Fruit fly (Drosophila melanogaster) Kc167 (cell line): ENCODE measurements around the gene CG9117.

Experiments
- Myc ChIP-seq: fragments of >200 bp; optimal IDR thresholded peaks from 2 replicates; lab custom pipeline; 2017; ENCODE audit warnings: missing external identifiers
- Sin3A ChIP-seq: fragments of >200 bp; optimal IDR thresholded peaks from 2 replicates; lab custom pipeline; 2018; ENCODE audit warnings: missing external identifiers
- h ChIP-seq: fragments of >200 bp; optimal IDR thresholded peaks from 3 replicates; lab custom pipeline; 2018; ENCODE audit warnings: missing external identifiers
- insv ChIP-seq: fragments of >200 bp; optimal IDR thresholded peaks from 3 replicates; lab custom pipeline; 2018; ENCODE audit warnings: missing external identifiers
- psq ChIP-seq: fragments of >200 bp; optimal IDR thresholded peaks from 2 replicates; lab custom pipeline; 2017; ENCODE audit warnings: missing external identifiers
- ttk ChIP-seq: sonication (Bioruptor generic); optimal IDR thresholded peaks from 2 replicates; lab custom pipeline; 2017; ENCODE audit warnings: missing external identifiers

CG9117 gene

dm6 chr2L:6031838-6032237, 5.9 kb downstream of the CG9117 start:
- TF ChIP-seq psq (lab: Kevin White, UChicago) (no peak), h (no peak), Myc (lab: Kevin White, UChicago) (no peak), Sin3A (lab: Kevin White, UChicago) (no peak), ttk (no peak), insv (lab: Kevin White, UChicago) (no peak)

DNA sequence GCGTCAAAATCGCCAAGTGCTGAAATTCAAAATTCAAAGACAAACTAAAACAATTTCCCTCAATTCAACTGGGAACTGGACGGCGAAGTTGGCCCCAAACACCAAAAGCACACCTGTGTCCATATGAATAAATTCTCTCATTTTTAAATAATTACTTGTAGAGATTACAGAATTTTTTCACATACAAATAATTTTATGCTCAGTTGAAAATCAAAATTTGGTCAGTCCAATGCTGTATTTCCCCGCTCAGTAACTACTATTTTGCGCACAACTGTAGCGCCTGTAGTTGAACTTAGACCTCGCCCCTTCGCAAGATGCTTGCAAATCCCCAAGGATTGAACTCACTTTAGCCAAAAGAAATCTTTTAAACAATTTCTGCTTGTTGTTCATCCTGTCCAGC, 9.0 kb downstream of the CG9117 start:
- TF ChIP-seq Sin3A (lab: Kevin White, UChicago): no peak
- TF ChIP-seq psq (lab: Kevin White, UChicago): no peak
- TF ChIP-seq h: no peak
- TF ChIP-seq ttk: no peak
- no peak for TF ChIP-seq Myc (lab: Kevin White, UChicago)

dm6 chr2L:6024345-6024907, 13.3 kb downstream of the CG9117 start, which contains the start of gene CG9107:
Gene CG9107, minus strand, starts transcription at chr2L:6024539.
- no peak for TF ChIP-seq psq (lab: Kevin White, UChicago)
- no peak for TF ChIP-seq ttk
- no peak for TF ChIP-seq insv (lab: Kevin White, UChicago)
- TF ChIP-seq Sin3A (lab: Kevin White, UChicago): no peak
- no peak for TF ChIP-seq Myc (lab: Kevin White, UChicago)
- TF ChIP-seq h: no peak

DNA sequence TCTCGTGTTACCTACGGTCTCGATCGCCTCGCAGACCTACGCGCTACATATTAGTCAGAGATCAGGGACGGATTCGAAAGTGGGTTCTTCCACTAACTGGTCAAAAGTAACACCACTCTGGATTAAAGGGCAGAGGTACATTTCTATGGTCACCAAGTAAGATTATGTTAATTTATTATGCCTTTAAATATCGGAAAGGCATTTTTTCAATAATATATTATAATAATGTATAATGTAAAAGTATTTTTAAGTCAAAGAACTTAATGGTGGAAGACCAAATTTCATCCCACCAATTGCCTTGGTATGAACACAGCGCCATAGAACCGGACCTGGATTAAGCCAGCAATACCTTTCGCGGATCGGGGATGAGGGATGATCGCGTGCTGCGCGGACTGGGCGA, 14.9 kb downstream of the CG9117 start:
- TF ChIP-seq Myc (lab: Kevin White, UChicago): no peak

DNA sequence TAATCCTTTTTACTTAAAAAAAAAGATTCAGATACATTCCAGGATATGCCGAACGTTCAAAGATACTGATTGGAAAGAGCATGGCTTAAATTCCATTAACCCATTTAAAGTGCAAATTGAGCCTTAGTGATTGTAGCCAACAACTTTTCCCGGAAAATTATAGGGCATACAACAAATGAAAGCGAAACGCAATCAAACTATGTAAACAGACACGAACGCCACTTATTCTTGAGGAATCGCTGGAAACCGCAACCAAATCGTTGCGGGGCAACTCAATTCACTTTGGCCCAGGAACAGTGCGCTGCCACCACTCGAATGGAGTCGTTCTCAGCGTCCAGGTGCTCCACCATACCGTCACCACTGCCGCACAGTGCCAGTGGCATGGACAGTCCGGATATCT, 17.2 kb downstream of the CG9117 start, which contains the start of gene CG13996:
Gene CG13996, plus strand, starts transcription at position 301 of the 400 bp plus-strand sequence.
- TF ChIP-seq h: no peak
- TF ChIP-seq psq (lab: Kevin White, UChicago): no peak
- no peak for TF ChIP-seq Sin3A (lab: Kevin White, UChicago)
- TF ChIP-seq insv (lab: Kevin White, UChicago): no peak
- no peak for TF ChIP-seq ttk
- TF ChIP-seq Myc (lab: Kevin White, UChicago): no peak

dm6 chr2L:6019352-6020131, 18.2 kb downstream of the CG9117 start, which contains the start of gene H2.0:
Gene H2.0, minus strand, starts transcription at chr2L:6019402.
- TF ChIP-seq ttk: no peak

DNA sequence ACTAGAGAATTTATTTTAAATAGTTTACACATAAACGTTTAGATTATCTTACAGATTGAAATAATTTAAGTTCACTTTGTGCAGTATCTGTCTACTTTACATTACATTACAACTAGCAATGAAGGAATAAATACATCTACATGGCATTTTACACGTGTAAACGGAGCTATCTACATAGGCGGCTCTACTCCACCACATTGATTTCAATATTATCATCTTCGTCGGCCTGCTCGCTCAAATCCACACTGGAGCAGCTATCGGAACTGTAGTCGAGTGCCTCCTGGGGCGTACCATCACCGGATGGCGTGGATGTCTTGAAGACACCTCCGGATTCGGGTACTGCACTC, 24.7 kb downstream of the CG9117 start:
- no peak for TF ChIP-seq psq (lab: Kevin White, UChicago)
- TF ChIP-seq Myc (lab: Kevin White, UChicago): no peak
- no peak for TF ChIP-seq insv (lab: Kevin White, UChicago)
- TF ChIP-seq h: no peak
- TF ChIP-seq ttk: no peak
- no peak for TF ChIP-seq Sin3A (lab: Kevin White, UChicago)

DNA sequence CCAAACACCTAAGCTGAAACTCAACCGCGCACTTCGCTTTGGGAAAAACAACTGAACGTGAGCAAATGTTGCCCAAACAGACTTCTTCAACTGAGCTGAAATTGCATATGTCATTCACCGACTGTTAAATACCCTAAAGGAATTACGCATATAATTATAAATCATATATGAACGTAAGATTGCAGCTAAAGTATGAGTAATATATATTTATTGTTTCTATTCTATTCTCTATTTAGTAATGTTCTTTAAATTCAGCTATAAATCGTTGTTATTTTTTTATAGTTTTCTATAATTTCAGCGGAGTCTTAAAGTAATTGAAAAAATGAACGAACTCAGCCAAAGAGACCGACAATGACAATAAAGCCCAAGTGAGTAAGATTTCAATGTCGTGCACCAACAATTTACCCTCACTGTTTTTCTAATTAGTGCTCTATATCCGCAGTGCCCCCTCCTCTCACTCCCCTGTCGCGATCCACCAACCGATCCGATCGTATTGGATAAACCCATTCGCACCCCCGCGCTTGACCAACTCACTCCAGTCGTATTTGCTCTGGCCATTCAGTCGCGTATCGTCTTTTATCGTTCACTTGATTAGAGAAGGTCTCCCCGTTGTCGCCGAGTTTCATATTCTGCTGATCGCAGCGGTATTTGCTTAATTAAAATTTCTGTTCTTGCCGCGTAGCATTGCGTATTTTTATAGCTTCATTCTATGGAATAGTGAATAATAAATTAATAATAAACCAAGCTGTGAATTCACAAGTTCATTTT, 25.2 kb downstream of the CG9117 start, which contains the start of gene CG9098:
Gene CG9098, minus strand, starts transcription at position 36 of the 768 bp plus-strand sequence.
- TF ChIP-seq psq (lab: Kevin White, UChicago) (no peak), insv (lab: Kevin White, UChicago) (no peak), Sin3A (lab: Kevin White, UChicago) (no peak), ttk (no peak), h (no peak)

DNA sequence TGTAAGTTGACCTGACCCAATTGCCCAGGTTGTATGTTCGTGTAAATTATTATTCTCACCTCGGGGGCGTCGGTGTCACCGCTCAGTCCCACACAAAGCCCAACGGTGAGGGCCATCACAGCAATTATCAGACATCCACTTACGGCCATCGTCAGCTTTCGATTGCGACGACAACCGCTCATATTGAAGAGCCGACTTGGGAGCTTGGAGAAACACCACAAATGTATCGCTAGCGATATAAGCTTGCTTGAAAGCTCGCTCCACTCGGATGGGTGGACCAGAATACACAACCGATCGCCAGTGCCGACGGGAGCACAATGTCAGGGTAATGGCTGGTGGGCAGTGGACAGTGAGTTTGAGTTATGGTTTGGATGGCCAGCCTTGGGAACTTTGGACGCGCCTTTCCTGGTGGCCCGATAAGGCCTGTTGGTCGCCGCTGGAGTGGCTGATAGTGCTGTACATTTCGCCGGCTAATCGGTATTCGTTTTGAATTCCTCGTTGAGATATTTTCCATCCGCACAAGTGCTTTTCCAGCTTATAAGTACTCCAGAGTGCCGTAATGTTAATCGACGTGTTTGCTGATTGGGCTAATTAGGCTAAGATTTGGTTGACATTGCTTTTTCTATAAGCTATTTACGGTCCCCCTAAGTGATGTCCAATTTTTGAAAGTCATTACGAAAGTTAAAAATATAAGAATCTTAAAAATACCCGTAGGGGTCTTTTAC, 31.0 kb downstream of the CG9117 start, which contains the start of gene Gal:
Gene Gal, minus strand, starts transcription at position 320 of the 725 bp plus-strand sequence.
- no peak for TF ChIP-seq Sin3A (lab: Kevin White, UChicago)

- TF ChIP-seq ttk (no peak), h (no peak), Myc (lab: Kevin White, UChicago) (no peak), Sin3A (lab: Kevin White, UChicago) (no peak), psq (lab: Kevin White, UChicago) (no peak), insv (lab: Kevin White, UChicago) (no peak)
Measured at dm6 chr2L:6000065-6000464, 37.6 kb downstream of the CG9117 start, which contains the start of gene Tsp26A. Gene Tsp26A, plus strand, starts transcription at chr2L:6000228.

DNA sequence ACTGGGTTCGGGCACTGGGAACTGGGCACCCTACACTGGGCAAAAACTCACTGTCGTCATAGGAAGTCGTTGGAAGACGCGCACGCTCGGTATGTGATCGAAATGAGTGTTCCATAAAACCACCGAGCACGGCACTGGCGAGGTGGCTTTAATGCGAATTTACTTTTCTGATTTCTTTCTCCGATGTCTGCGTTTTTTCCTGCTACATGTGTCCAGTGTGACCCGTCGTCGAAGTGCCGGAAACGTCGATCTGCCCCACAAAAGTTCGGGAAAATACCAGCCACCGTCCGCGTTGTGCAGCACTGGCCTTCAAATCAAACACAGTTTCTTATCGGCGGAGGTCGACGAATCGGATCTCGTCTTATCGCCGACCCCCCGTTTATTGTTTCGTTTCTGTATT, 38.5 kb downstream of the CG9117 start, which contains the start of gene Kdm5:
Gene Kdm5, minus strand, starts transcription at position 255 of the 400 bp plus-strand sequence.
- TF ChIP-seq ttk: no peak
- no peak for TF ChIP-seq h
- TF ChIP-seq Sin3A (lab: Kevin White, UChicago): no peak
- no peak for TF ChIP-seq Myc (lab: Kevin White, UChicago)
- no peak for TF ChIP-seq psq (lab: Kevin White, UChicago)
- TF ChIP-seq insv (lab: Kevin White, UChicago): no peak

dm6 chr2L:5998383-5998782, 39.3 kb downstream of the CG9117 start:
- TF ChIP-seq h: no peak
